Worm (Caenorhabditis elegans): ENCODE results near the gene T19C3.4.

Gene T19C3.4

DNA sequence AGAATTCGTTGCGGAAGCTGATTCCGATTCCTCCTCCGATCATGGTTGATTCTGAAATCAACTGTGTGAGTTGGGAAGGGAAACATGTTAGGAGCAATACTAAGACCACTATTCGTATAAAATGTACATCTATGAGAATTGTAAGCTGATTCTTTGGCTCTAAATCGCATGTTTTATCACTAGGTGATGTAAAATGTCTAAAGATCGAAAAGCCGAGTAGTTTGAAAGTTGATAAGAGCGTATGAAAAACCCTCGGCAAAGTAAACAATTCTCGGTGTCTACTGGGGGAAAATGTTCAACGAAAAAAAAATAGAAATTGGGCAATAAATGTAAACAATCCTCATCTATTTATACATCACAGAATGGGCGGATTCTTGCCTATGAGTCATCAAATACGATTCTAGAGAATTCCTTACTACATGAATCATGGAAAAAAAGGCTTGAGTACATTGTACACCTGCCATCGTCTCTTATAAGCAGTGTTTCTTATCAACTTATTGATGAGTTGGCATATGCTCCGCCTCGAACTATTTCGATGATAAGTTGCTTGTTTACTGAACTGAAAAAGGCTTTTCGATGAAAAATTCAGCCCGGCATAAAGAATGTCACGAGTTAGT, 19.6 kb downstream of the T19C3.4 start, which contains the start of gene lec-6:
lec-6 (minus strand) TSS at position 51 of the 617 bp plus-strand sequence.
- TF ChIP-seq him-1 (tag; optimal IDR thresholded peaks at IDR 0.05): no peak
- TF ChIP-seq W03F9.2 (tag; optimal IDR thresholded peaks at IDR 0.05): no peak
- TF ChIP-seq dao-5 (tag; optimal IDR thresholded peaks at IDR 0.05): no peak

DNA sequence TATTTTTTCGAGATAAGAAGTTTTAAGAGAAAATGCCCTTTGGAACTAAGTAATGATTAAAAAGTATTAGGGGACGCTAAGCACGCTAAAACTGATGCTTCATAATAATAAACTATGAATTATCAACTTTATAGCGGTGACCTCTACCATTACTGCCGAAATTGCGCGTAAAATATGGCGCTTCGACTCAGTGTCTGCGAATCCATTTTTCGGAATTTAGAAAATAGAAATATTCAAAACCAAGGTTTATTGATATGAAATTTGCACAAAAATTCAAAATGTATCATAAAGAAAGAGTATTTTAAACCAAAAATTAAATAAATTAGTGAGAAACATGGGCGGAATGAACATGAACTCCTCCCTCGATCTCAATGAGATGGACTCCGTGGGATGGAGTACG, 20.8 kb downstream of the T19C3.4 start:
- TF ChIP-seq him-1 (tag; optimal IDR thresholded peaks at IDR 0.05) (no peak), dao-5 (tag; optimal IDR thresholded peaks at IDR 0.05) (no peak), W03F9.2 (tag; optimal IDR thresholded peaks at IDR 0.05) (no peak)

DNA sequence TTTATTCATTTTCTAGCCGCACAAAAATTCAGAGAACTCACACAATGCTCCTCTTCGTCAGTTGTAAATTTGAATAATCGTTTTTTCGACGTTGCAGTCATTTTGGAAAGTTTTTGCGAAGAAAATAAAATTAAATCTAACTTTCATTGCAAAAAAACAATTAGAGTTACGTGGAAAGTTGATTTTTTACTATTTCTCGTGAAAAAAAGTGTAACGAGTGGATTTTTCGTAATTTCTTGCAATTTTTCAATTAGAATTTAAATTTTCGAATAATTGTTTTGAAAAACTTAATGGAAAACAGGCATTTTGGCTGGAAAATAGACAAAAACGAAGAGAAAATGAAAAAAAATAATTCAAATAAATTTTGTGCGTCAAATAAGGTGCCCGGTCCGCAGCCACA, 21.4 kb downstream of the T19C3.4 start, which contains the start of gene Y55B1AR.2:
Y55B1AR.2 (minus strand) TSS at position 101 of the 400 bp plus-strand sequence.
- no peak for TF ChIP-seq him-1 (tag; optimal IDR thresholded peaks at IDR 0.05)
- no peak for TF ChIP-seq dao-5 (tag; optimal IDR thresholded peaks at IDR 0.05)
- no peak for TF ChIP-seq W03F9.2 (tag; optimal IDR thresholded peaks at IDR 0.05)

DNA sequence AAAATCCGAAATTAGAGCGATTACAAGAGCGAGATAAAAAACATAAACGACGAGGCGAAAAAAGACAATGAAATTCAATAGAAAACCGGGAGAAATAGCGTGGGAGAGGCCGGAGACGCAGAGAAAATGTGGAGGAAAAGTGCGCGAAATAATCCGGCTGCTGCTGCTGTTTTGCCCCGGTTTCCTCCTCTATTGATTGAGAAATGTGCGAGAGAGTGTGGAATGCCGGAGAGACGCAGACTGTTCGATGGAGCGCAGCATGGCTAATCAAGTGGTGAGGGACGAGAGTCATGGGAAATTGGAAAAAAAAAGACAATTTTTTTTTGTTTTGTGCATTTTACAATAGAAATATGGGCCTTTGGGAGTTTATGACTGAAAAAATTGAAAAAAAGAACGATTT, 21.9 kb downstream of the T19C3.4 start:
- TF ChIP-seq dao-5 (tag; optimal IDR thresholded peaks at IDR 0.05) (no peak), W03F9.2 (tag; optimal IDR thresholded peaks at IDR 0.05) (peak; percentile 42)

DNA sequence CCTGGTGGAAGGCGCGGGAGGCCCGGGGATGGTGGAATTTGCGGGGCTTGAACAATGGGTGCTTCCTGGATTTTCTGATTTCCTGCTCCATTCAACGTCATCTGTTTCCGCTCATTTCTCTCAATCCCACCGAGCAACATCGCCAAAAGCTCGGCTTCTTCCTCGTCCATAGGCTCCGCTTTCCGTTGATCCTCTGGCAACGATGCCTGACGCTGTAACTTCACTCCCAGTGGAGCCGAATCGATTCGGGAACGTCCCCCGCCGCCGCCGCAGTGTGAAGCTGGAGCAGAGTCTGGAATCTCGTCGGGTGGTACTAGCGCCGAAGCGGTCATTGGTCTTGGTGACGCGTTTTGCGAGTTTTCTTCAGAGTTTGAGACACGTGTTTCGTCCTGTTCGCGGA, 24.6 kb downstream of the T19C3.4 start:
- TF ChIP-seq dao-5 (tag; optimal IDR thresholded peaks at IDR 0.05) (no peak), W03F9.2 (tag; optimal IDR thresholded peaks at IDR 0.05) (no peak), him-1 (tag; optimal IDR thresholded peaks at IDR 0.05) (no peak)

DNA sequence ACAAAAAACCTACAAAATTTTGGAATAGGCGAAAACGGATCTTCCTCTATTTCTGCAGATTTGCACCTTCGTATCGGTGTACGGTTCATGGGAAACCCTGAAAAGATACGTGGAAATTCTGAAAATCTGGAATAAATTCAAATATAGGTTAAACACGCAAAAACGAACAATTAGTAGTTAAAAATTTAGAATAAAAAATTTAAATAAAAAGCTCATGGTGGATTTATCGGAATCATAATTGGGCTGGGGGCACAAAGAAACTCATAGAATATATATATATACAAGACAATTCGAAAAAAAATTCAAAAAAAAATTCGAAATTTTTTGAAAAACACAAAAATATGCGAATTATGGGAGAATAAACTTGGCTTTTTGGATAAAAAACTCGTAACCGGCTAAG, 33.0 kb downstream of the T19C3.4 start, which contains the start of gene helq-1:
helq-1 (minus strand) TSS at position 101 of the 400 bp plus-strand sequence.
- no peak for TF ChIP-seq W03F9.2 (tag; optimal IDR thresholded peaks at IDR 0.05)
- TF ChIP-seq him-1 (tag; optimal IDR thresholded peaks at IDR 0.05): no peak
- no peak for TF ChIP-seq dao-5 (tag; optimal IDR thresholded peaks at IDR 0.05)

DNA sequence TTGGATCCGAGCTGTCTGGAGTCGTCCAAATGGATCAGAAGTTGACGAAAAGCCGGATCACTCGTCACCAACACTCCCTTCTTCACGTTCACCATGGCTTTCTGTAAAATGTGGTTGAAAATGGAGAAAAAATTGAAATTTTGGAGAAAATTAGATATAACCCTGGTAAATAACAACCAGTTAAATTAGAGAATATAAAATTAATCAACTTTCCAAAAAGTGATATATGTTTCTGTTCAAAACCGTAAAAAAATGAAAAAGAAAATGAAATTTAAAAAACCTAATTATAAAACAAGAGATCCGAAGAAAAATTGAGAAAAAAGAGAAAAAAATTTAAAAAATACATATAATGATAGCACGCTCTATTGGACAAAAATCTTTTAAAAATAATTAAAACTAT, 42.6 kb downstream of the T19C3.4 start, which contains the start of gene gtf-2H5:
gtf-2H5 (minus strand) TSS at position 101 of the 400 bp plus-strand sequence.
- no peak for TF ChIP-seq dao-5 (tag; optimal IDR thresholded peaks at IDR 0.05)
- no peak for TF ChIP-seq W03F9.2 (tag; optimal IDR thresholded peaks at IDR 0.05)
- no peak for TF ChIP-seq him-1 (tag; optimal IDR thresholded peaks at IDR 0.05)

DNA sequence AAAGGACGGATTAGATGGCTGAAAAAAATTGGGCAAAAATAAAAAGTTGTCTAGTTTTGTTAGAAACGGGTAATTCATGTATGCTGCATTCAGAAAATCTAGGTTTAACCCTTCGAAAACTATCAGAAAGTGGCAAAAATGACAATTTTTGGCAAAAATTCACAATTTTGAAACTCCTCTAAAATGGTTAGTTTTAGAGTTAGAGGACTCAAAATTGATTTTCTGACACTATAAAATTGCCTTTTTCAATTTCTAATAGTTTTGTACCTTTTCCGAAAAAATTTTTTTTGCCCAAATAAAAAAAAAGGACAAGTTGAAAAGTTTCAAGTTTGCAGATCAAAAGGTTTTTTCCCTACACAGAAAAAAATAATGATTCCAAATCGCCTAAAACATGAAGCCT, 43.5 kb downstream of the T19C3.4 start:
- no peak for TF ChIP-seq W03F9.2 (tag; optimal IDR thresholded peaks at IDR 0.05)
- no peak for TF ChIP-seq dao-5 (tag; optimal IDR thresholded peaks at IDR 0.05)
- TF ChIP-seq him-1 (tag; optimal IDR thresholded peaks at IDR 0.05): no peak

DNA sequence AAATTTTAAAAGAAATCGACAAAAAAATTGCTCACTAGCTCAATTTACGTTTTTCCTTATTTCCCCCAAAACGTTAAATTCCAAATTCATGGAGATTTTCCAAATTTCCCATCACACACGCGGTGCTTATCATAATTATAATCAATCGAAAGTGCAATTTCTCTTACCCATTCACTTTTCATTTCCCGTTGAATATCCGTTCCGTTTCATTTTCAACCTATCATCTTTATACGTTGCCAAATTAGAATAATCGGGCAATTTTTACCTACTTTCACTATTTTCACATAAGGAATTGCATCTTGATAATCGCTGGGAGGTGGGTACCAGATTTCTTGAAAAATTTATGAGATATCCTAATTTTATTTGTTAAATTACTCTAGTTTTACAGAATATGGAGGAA, 51.2 kb downstream of the T19C3.4 start:
- TF ChIP-seq dao-5 (tag; optimal IDR thresholded peaks at IDR 0.05) (no peak), W03F9.2 (tag; optimal IDR thresholded peaks at IDR 0.05) (no peak), him-1 (tag; optimal IDR thresholded peaks at IDR 0.05) (no peak)

Measured in whole organism, L4/young adult.